Worm (Caenorhabditis elegans): ENCODE results near the gene C03B8.3.

DNA sequence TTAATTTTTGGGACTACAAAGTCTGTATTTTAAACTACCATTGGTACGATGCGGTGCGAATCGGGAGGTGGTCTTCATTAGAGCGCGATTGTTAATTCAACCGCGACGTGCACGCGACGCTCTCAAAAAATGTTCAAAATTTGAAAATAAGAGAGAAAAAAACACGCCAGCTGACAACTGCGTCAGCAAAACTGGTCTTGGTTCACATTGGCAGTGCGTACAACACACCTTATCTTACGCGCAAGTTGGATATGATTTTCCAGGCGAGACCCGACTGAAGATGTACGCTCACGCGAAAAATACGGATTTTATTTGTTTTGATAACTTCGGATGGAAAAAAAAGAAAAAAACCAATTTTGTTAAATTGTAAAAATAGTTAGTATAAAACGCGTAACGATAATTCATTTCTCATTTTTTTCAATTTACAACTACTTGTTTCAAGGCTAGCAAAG, at the start of gene C03B8.3:
- no peak for TF ChIP-seq tbx-2 (tag; optimal IDR thresholded peaks at IDR 0.05)
- TF ChIP-seq nhr-11 (tag; optimal IDR thresholded peaks at IDR 0.05) = no peak
- no peak for TF ChIP-seq C38D4.7 (GFP tag; optimal IDR thresholded peaks at IDR 0.05)
- TF ChIP-seq hlh-15 (tag; optimal IDR thresholded peaks at IDR 0.05) = no peak
- no peak for TF ChIP-seq ref-2 (tag; optimal IDR thresholded peaks at IDR 0.05)
- no peak for TF ChIP-seq C08G9.2 (tag; optimal IDR thresholded peaks at IDR 0.05)
- no peak for TF ChIP-seq elt-4 (tag; optimal IDR thresholded peaks at IDR 0.05)
- no peak for TF ChIP-seq sox-2 (GFP tag; IDR thresholded peaks at IDR 0.05)
- TF ChIP-seq pqm-1 (tag; optimal IDR thresholded peaks at IDR 0.05) = no peak
- TF ChIP-seq unc-3 (GFP tag; conservative IDR thresholded peaks at IDR 0.05) = no peak
- TF ChIP-seq unc-3 (tag; optimal IDR thresholded peaks at IDR 0.05) = no peak
- no peak for TF ChIP-seq ceh-31 (tag; optimal IDR thresholded peaks at IDR 0.05)
- TF ChIP-seq fkh-6 (tag; optimal IDR thresholded peaks at IDR 0.05) = no peak
- no peak for TF ChIP-seq ceh-2 (tag; optimal IDR thresholded peaks at IDR 0.05)
